Fruit fly (Drosophila melanogaster): ENCODE measurements around the gene FarO.
A peak's percentile ranks its signal among the peaks of the same experiment; 100 is the strongest.

FarO gene

dm6 chrX:2184563-2184962 lies 19.1 kb downstream of the FarO start, which contains the start of the genes Nmd3 and CG17776 (continued):
- no peak for TF ChIP-seq CG3726 (GFP tag; IDR thresholded peaks at IDR 0.05)
- TF ChIP-seq CG8924 (tag; optimal IDR thresholded peaks at IDR 0.05) = no peak
- peak; percentile 82 for TF ChIP-seq nerfin-2 (GFP tag; IDR thresholded peaks at IDR 0.05; ENCODE audit: partially characterized antibody)
- TF ChIP-seq Hr3 (GFP tag; optimal IDR thresholded peaks at IDR 0.05) = no peak
- TF ChIP-seq toy (GFP tag; IDR thresholded peaks at IDR 0.05) = no peak
- TF ChIP-seq Six4 (GFP tag; optimal IDR thresholded peaks at IDR 0.05) = no peak
- peak; percentile 63 for TF ChIP-seq hbn (GFP tag; IDR thresholded peaks at IDR 0.05; ENCODE audit: partially characterized antibody)
- TF ChIP-seq gsb (GFP tag; IDR thresholded peaks at IDR 0.05) = no peak
- TF ChIP-seq CG18476 (GFP tag; optimal IDR thresholded peaks at IDR 0.05) = no peak
- no peak for TF ChIP-seq CG4707 (GFP tag; optimal IDR thresholded peaks at IDR 0.05)
- TF ChIP-seq dmrt99B (tag; optimal IDR thresholded peaks at IDR 0.05) = no peak
- TF ChIP-seq Ets97D (GFP tag; optimal IDR thresholded peaks at IDR 0.05) = peak; percentile 38
- peak; percentile 43 for TF ChIP-seq trem (tag; optimal IDR thresholded peaks at IDR 0.05)
- TF ChIP-seq gt (GFP tag; IDR thresholded peaks at IDR 0.05) = no peak
- TF ChIP-seq ase (GFP tag; IDR thresholded peaks at IDR 0.05) = no peak
- no peak for TF ChIP-seq CG6175 (GFP tag; IDR thresholded peaks at IDR 0.05)
- TF ChIP-seq CG7745 (tag; optimal IDR thresholded peaks at IDR 0.05) = no peak
- peak; percentile 90 for TF ChIP-seq Max (GFP tag; optimal IDR thresholded peaks at IDR 0.05)
- TF ChIP-seq CG4424 (GFP tag; optimal IDR thresholded peaks at IDR 0.05) = no peak
- no peak for TF ChIP-seq vfl (GFP tag; optimal IDR thresholded peaks at IDR 0.05)
- TF ChIP-seq Spps (tag; optimal IDR thresholded peaks at IDR 0.05) = no peak
- TF ChIP-seq vnd (GFP tag; IDR thresholded peaks at IDR 0.05; ENCODE audit: partially characterized antibody) = peak; percentile 83
- TF ChIP-seq CoRest (tag; optimal IDR thresholded peaks at IDR 0.05) = no peak
- peak; percentile 46 for TF ChIP-seq CG13624 (GFP tag; optimal IDR thresholded peaks at IDR 0.05)
- TF ChIP-seq odd (GFP tag; optimal IDR thresholded peaks at IDR 0.05) = no peak
- TF ChIP-seq slp2 (GFP tag; optimal IDR thresholded peaks at IDR 0.05) = no peak
- TF ChIP-seq esg (GFP tag; conservative IDR thresholded peaks at IDR 0.05) = no peak
- TF ChIP-seq CG18262 (tag; optimal IDR thresholded peaks at IDR 0.05) = peak; percentile 7
- no peak for TF ChIP-seq maf-S (GFP tag; optimal IDR thresholded peaks at IDR 0.05)
- TF ChIP-seq dm (GFP tag; optimal IDR thresholded peaks at IDR 0.05) = peak; percentile 93
- peak; percentile 63; the same call in 2 of the 3 replicates for TF ChIP-seq zen2 (GFP tag; IDR thresholded peaks at IDR 0.05; ENCODE audit: partially characterized antibody)
- TF ChIP-seq fu2 (GFP tag; optimal IDR thresholded peaks at IDR 0.05) = no peak
- peak; percentile 5 for TF ChIP-seq CG13424 (tag; optimal IDR thresholded peaks at IDR 0.05)
- peak; percentile 79 for TF ChIP-seq cwo (GFP tag; optimal IDR thresholded peaks at IDR 0.05)
- TF ChIP-seq crp (GFP tag; optimal IDR thresholded peaks at IDR 0.05) = peak; percentile 20 to 85
- TF ChIP-seq Side (GFP tag; optimal IDR thresholded peaks at IDR 0.05) = peak; percentile 11
- no peak for TF ChIP-seq sisA (GFP tag; IDR thresholded peaks at IDR 0.05)
- TF ChIP-seq Atf3 (GFP tag; optimal IDR thresholded peaks at IDR 0.05) = no peak
- peak; percentile 6 for TF ChIP-seq gfzf (GFP tag; optimal IDR thresholded peaks at IDR 0.05)
- no peak for TF ChIP-seq CG9437 (GFP tag; optimal IDR thresholded peaks at IDR 0.05)
- no peak for TF ChIP-seq CG10959 (GFP tag; IDR thresholded peaks at IDR 0.05)
- no peak for TF ChIP-seq CG1647 (GFP tag; optimal IDR thresholded peaks at IDR 0.05)
- no peak for TF ChIP-seq CG4854 (GFP tag; optimal IDR thresholded peaks at IDR 0.05)
- TF ChIP-seq ken (GFP tag; IDR thresholded peaks at IDR 0.05) = no peak
- TF ChIP-seq CG7357 (GFP tag; IDR thresholded peaks at IDR 0.05) = no peak
- peak; percentile 71 for TF ChIP-seq Med (GFP tag)
- TF ChIP-seq CG10431 (GFP tag; optimal IDR thresholded peaks at IDR 0.05) = no peak
- TF ChIP-seq Xbp1 (GFP tag; optimal IDR thresholded peaks at IDR 0.05) = no peak
- peak; percentile 46 for TF ChIP-seq YL-1 (GFP tag; optimal IDR thresholded peaks at IDR 0.05)
- TF ChIP-seq CG1792 (GFP tag; optimal IDR thresholded peaks at IDR 0.05) = no peak
- TF ChIP-seq Pdp1 (GFP tag; optimal IDR thresholded peaks at IDR 0.05) = no peak
- TF ChIP-seq Hmx (GFP tag; optimal IDR thresholded peaks at IDR 0.05) = no peak
